Worm (Caenorhabditis elegans): ENCODE measurements around the gene pde-2.
"Not testable (repeated sequence)": the region's sequence is repeated elsewhere in the genome, so short reads cannot be mapped to it uniquely, and the experiment has no call there.

Gene pde-2

ce11 chrIII:9017181-9017651, 35.5 kb upstream of the pde-2 start, which contains the start of gene F59B2.12:
TSS of gene F59B2.12 (plus strand) at chrIII:9017601.
- TF ChIP-seq pax-1 (tag; optimal IDR thresholded peaks at IDR 0.05) = no peak
- TF ChIP-seq unc-3 (GFP tag; conservative IDR thresholded peaks at IDR 0.05) = no peak
- no peak for TF ChIP-seq unc-3 (tag; optimal IDR thresholded peaks at IDR 0.05)
- TF ChIP-seq pag-3 (tag; optimal IDR thresholded peaks at IDR 0.05; ENCODE audit: borderline replicate concordance) = no peak
- TF ChIP-seq hlh-8 (tag; optimal IDR thresholded peaks at IDR 0.05) = no peak
- TF ChIP-seq unc-86 (tag; optimal IDR thresholded peaks at IDR 0.05) = no peak
- no peak for TF ChIP-seq ahr-1 (tag; optimal IDR thresholded peaks at IDR 0.05)
- no peak for TF ChIP-seq ceh-6 (GFP tag; optimal IDR thresholded peaks at IDR 0.05)
- TF ChIP-seq pha-4 (tag; optimal IDR thresholded peaks at IDR 0.05) = no peak
- no peak for TF ChIP-seq F13H6.1 (tag; optimal IDR thresholded peaks at IDR 0.05)
- TF ChIP-seq C38D4.7 (GFP tag; optimal IDR thresholded peaks at IDR 0.05) = no peak
- TF ChIP-seq nhr-232 (tag; optimal IDR thresholded peaks at IDR 0.05) = no peak
- no peak for TF ChIP-seq ceh-48 (tag; optimal IDR thresholded peaks at IDR 0.05)

ce11 chrIII:9012309-9012708, 30.6 kb upstream of the pde-2 start, which contains the start of gene F59B2.9:
TSS of gene F59B2.9 (minus strand) at chrIII:9012409.
- peak; percentile 9 for TF ChIP-seq ceh-48 (tag; optimal IDR thresholded peaks at IDR 0.05)
- no peak for TF ChIP-seq T23F11.4 (GFP tag; optimal IDR thresholded peaks at IDR 0.05)

- TF ChIP-seq ceh-6 (GFP tag; optimal IDR thresholded peaks at IDR 0.05) (no peak), nfya-1 (tag; optimal IDR thresholded peaks at IDR 0.05) (peak; percentile 27), ceh-31 (tag; optimal IDR thresholded peaks at IDR 0.05) (peak; percentile 39), unc-55 (GFP tag; optimal IDR thresholded peaks at IDR 0.05) (peak; percentile 59), ztf-16 (tag; optimal IDR thresholded peaks at IDR 0.05) (no peak)
Measured at ce11 chrIII:9010047-9010446, 28.4 kb upstream of the pde-2 start, which contains the start of gene F59B2.8. TSS of gene F59B2.8 (minus strand) at chrIII:9010197.

ce11 chrIII:9007183-9007582, 25.5 kb upstream of the pde-2 start:
- TF ChIP-seq ref-2 (tag; optimal IDR thresholded peaks at IDR 0.05) (peak; percentile 15), T23F11.4 (GFP tag; optimal IDR thresholded peaks at IDR 0.05) (peak; percentile 28), syd-9 (tag; optimal IDR thresholded peaks at IDR 0.05) (peak; percentile 87), hlh-6 (tag; optimal IDR thresholded peaks at IDR 0.05) (no peak), unc-55 (GFP tag; optimal IDR thresholded peaks at IDR 0.05) (peak; percentile 85), ztf-16 (tag; optimal IDR thresholded peaks at IDR 0.05) (no peak), tbx-2 (tag; optimal IDR thresholded peaks at IDR 0.05) (peak; percentile 46), madf-2 (tag; optimal IDR thresholded peaks at IDR 0.05) (no peak), ceh-18 (tag; optimal IDR thresholded peaks at IDR 0.05) (peak; percentile 25), dve-1 (tag; optimal IDR thresholded peaks at IDR 0.05) (peak; percentile 8), elt-2 (tag; optimal IDR thresholded peaks at IDR 0.05) (peak; percentile 39), ama-1 (optimal IDR thresholded peaks at IDR 0.05) (no peak), hlh-13 (GFP tag; optimal IDR thresholded peaks at IDR 0.05) (no peak)

- TF ChIP-seq unc-3 (GFP tag; conservative IDR thresholded peaks at IDR 0.05); unc-3 (tag; optimal IDR thresholded peaks at IDR 0.05); npax-4 (tag; optimal IDR thresholded peaks at IDR 0.05); F13H6.1 (tag; optimal IDR thresholded peaks at IDR 0.05): not testable (repeated sequence)
Measured at ce11 chrIII:9005905-9006372, 24.2 kb upstream of the pde-2 start, which contains the start of gene rab-6.1. TSS of gene rab-6.1 (minus strand) at chrIII:9005955.

- TF ChIP-seq sox-4 (tag; optimal IDR thresholded peaks at IDR 0.05) (no peak), unc-3 (GFP tag; conservative IDR thresholded peaks at IDR 0.05) (no peak), unc-3 (tag; optimal IDR thresholded peaks at IDR 0.05) (no peak), C38D4.7 (GFP tag; optimal IDR thresholded peaks at IDR 0.05) (no peak), fax-1 (tag; optimal IDR thresholded peaks at IDR 0.05) (no peak), ama-1 (optimal IDR thresholded peaks at IDR 0.05) (no peak), fkh-6 (tag; optimal IDR thresholded peaks at IDR 0.05) (no peak), nhr-11 (tag; optimal IDR thresholded peaks at IDR 0.05) (no peak), ceh-30 (tag; optimal IDR thresholded peaks at IDR 0.05) (no peak), zip-5 (tag; optimal IDR thresholded peaks at IDR 0.05) (no peak), K02D7.2 (tag; optimal IDR thresholded peaks at IDR 0.05) (no peak), hlh-13 (GFP tag; optimal IDR thresholded peaks at IDR 0.05) (no peak), F13H6.1 (tag; optimal IDR thresholded peaks at IDR 0.05) (no peak), elt-4 (tag; optimal IDR thresholded peaks at IDR 0.05) (no peak), unc-55 (GFP tag; optimal IDR thresholded peaks at IDR 0.05) (no peak), ceh-9 (tag; optimal IDR thresholded peaks at IDR 0.05) (no peak), pqm-1 (tag; optimal IDR thresholded peaks at IDR 0.05) (no peak), pha-4 (tag; optimal IDR thresholded peaks at IDR 0.05) (no peak)
Measured at ce11 chrIII:9004658-9005057, 23.0 kb upstream of the pde-2 start.
